Worm (Caenorhabditis elegans): ENCODE data around the gene Y57G11C.3.

ce11 chrIV:14728225-14728624, 39.8 kb upstream of the Y57G11C.3 start, which contains the start of gene Y57G11C.42:
- TF ChIP-seq nhr-237 (tag; optimal IDR thresholded peaks at IDR 0.05), result no peak
- no peak for TF ChIP-seq snpc-4 (tag; optimal IDR thresholded peaks at IDR 0.05)
- no peak for TF ChIP-seq ama-1 (optimal IDR thresholded peaks at IDR 0.05)
- TF ChIP-seq nhr-10 (tag; optimal IDR thresholded peaks at IDR 0.05), result no peak
- no peak for TF ChIP-seq egl-27 (tag; optimal IDR thresholded peaks at IDR 0.05)
- no peak for TF ChIP-seq ZK546.5 (tag; optimal IDR thresholded peaks at IDR 0.05)
- no peak for TF ChIP-seq mbf-1 (tag; optimal IDR thresholded peaks at IDR 0.05)

Measured in whole organism, L2 larva.